Fruit fly (Drosophila melanogaster) S2 (cell line): ENCODE results near the gene ScpX.

ENCODE experiments used
- CG8478 ChIP-seq: fragments of >200 bp; optimal IDR thresholded peaks from 2 replicates; lab custom pipeline; 2018
- CTCF ChIP-seq, 2 experiments: fragments of >200 bp; optimal IDR thresholded peaks; 2 replicates each; lab custom pipeline; 2018

dm6 chr2L:18881014-18881660 lies 50.1 kb downstream of the ScpX start, which contains the start of gene tup:
- peak; percentile 39 to 45 for TF ChIP-seq CTCF (optimal IDR thresholded peaks at IDR 0.05; lab: Kevin White, UChicago)
- no peak for TF ChIP-seq CG8478
